Worm (Caenorhabditis elegans) whole organism, L3 larva: ENCODE measurements around the gene mstr-2.
A peak's percentile ranks its signal among the peaks of the same experiment; 100 is the strongest.

Experiments used
- ZK546.5 ChIP-seq: sonication (generic microtip); optimal IDR thresholded peaks from 2 replicates; lab custom pipeline; 2017; ENCODE audit warnings: missing biosample characterization, missing genetic modification characterization
- aly-2 ChIP-seq: fragments of 150-350 bp; optimal IDR thresholded peaks from 2 replicates; lab custom pipeline; 2014; ENCODE audit warnings: missing biosample characterization, missing genetic modification characterization
- ama-1 ChIP-seq: fragments of 150-350 bp; optimal IDR thresholded peaks from 2 replicates; lab custom pipeline; 2018
- ceh-16 ChIP-seq: sonication (generic microtip); optimal IDR thresholded peaks from 2 replicates; lab custom pipeline; 2017; ENCODE audit warnings: missing biosample characterization, missing genetic modification characterization
- ceh-28 ChIP-seq: fragments of 150-350 bp; optimal IDR thresholded peaks from 2 replicates; lab custom pipeline; 2014; ENCODE audit warnings: missing biosample characterization, missing genetic modification reagents, missing genetic modification characterization
- ceh-9 ChIP-seq: sonication (generic microtip); optimal IDR thresholded peaks from 2 replicates; lab custom pipeline; 2018; ENCODE audit warnings: missing biosample characterization, missing genetic modification characterization
- daf-12 ChIP-seq: fragments of 150-350 bp; optimal IDR thresholded peaks from 2 replicates; lab custom pipeline; 2014; ENCODE audit warnings: missing biosample characterization, missing genetic modification reagents, missing genetic modification characterization
- egl-27 ChIP-seq: sonication (generic microtip); optimal IDR thresholded peaks from 4 replicates; lab custom pipeline; 2017; ENCODE audit warnings: missing biosample characterization, missing genetic modification reagents, missing genetic modification characterization
- fkh-10 ChIP-seq: sonication (generic microtip); optimal IDR thresholded peaks from 2 replicates; lab custom pipeline; 2017; ENCODE audit warnings: missing biosample characterization, missing genetic modification reagents, missing genetic modification characterization
- fkh-2 ChIP-seq: fragments of 150-350 bp; optimal IDR thresholded peaks from 2 replicates; lab custom pipeline; 2014; ENCODE audit warnings: missing biosample characterization, missing genetic modification reagents, missing genetic modification characterization
- fos-1 ChIP-seq: fragments of 150-350 bp; optimal IDR thresholded peaks from 2 replicates; lab custom pipeline; 2014; ENCODE audit warnings: missing biosample characterization, missing genetic modification characterization
- hmg-11 ChIP-seq: sonication (generic microtip); optimal IDR thresholded peaks from 2 replicates; lab custom pipeline; 2016; ENCODE audit warnings: missing genetic modification characterization, missing compliant biosample characterization
- lin-39 ChIP-seq: fragments of 150-350 bp; optimal IDR thresholded peaks from 2 replicates; lab custom pipeline; 2018; ENCODE audit warnings: missing biosample characterization, missing genetic modification reagents, missing genetic modification characterization
- mdl-1 ChIP-seq: fragments of 150-350 bp; optimal IDR thresholded peaks from 2 replicates; lab custom pipeline; 2014; ENCODE audit warnings: missing biosample characterization, missing genetic modification characterization
- nfya-1 ChIP-seq: sonication (generic microtip); optimal IDR thresholded peaks from 2 replicates; lab custom pipeline; 2017; ENCODE audit warnings: missing genetic modification characterization, mild to moderate bottlenecking, missing compliant biosample characterization, antibody characterized with exemption, moderate library complexity; ENCODE audit not compliant: insufficient read depth
- nhr-11 ChIP-seq: fragments of 150-350 bp; optimal IDR thresholded peaks from 2 replicates; lab custom pipeline; 2014; ENCODE audit warnings: missing biosample characterization, missing genetic modification characterization
- nhr-12 ChIP-seq: fragments of 150-350 bp; optimal IDR thresholded peaks from 2 replicates; lab custom pipeline; 2014; ENCODE audit warnings: missing biosample characterization, missing genetic modification characterization
- nhr-23 ChIP-seq: fragments of 150-350 bp; optimal IDR thresholded peaks from 2 replicates; lab custom pipeline; 2014; ENCODE audit warnings: missing biosample characterization, missing genetic modification reagents, missing genetic modification characterization
- nhr-237 ChIP-seq: fragments of 150-350 bp; optimal IDR thresholded peaks from 2 replicates; lab custom pipeline; 2014; ENCODE audit warnings: missing biosample characterization, missing genetic modification characterization
- nhr-25 ChIP-seq: sonication (generic microtip); optimal IDR thresholded peaks from 2 replicates; lab custom pipeline; 2017; ENCODE audit warnings: missing biosample characterization, missing genetic modification characterization
- nhr-67 ChIP-seq: fragments of 150-350 bp; optimal IDR thresholded peaks from 2 replicates; lab custom pipeline; 2014; ENCODE audit warnings: missing biosample characterization, missing genetic modification characterization
- nhr-77 ChIP-seq: fragments of 150-350 bp; optimal IDR thresholded peaks from 2 replicates; lab custom pipeline; 2014; ENCODE audit warnings: missing biosample characterization, missing genetic modification characterization
- pha-4 ChIP-seq: fragments of 150-350 bp; optimal IDR thresholded peaks from 2 replicates; lab custom pipeline; 2014; ENCODE audit warnings: missing biosample characterization, missing genetic modification reagents, missing genetic modification characterization
- pqm-1 ChIP-seq: fragments of 150-350 bp; optimal IDR thresholded peaks from 2 replicates; lab custom pipeline; 2017; ENCODE audit warnings: missing biosample characterization, missing genetic modification characterization, inconsistent platforms
- sea-2 ChIP-seq: fragments of 150-350 bp; sonication (generic microtip); optimal IDR thresholded peaks from 4 replicates; lab custom pipeline; 2014; ENCODE audit warnings: missing biosample characterization, missing genetic modification reagents, missing genetic modification characterization
- skn-1 ChIP-seq: fragments of 150-350 bp; optimal IDR thresholded peaks from 2 replicates; lab custom pipeline; 2014; ENCODE audit warnings: missing biosample characterization, missing genetic modification characterization
- snpc-4 ChIP-seq: fragments of 150-350 bp; optimal IDR thresholded peaks from 2 replicates; lab custom pipeline; 2014; ENCODE audit warnings: missing biosample characterization, missing genetic modification characterization
- tbx-2 ChIP-seq: sonication (generic microtip); optimal IDR thresholded peaks from 2 replicates; lab custom pipeline; 2016; ENCODE audit warnings: mild to moderate bottlenecking, missing genetic modification characterization, missing compliant biosample characterization
- unc-39 ChIP-seq: sonication (generic microtip); optimal IDR thresholded peaks from 4 replicates; lab custom pipeline; 2017; ENCODE audit warnings: missing biosample characterization, missing genetic modification characterization
- unc-62 ChIP-seq: fragments of 150-350 bp; sonication (generic microtip); optimal IDR thresholded peaks from 4 replicates; lab custom pipeline; 2014; ENCODE audit warnings: missing biosample characterization, missing genetic modification reagents, missing genetic modification characterization
- zag-1 ChIP-seq: fragments of 150-350 bp; optimal IDR thresholded peaks from 2 replicates; lab custom pipeline; 2014; ENCODE audit warnings: missing biosample characterization, missing genetic modification characterization
- ztf-11 ChIP-seq: fragments of 150-350 bp; optimal IDR thresholded peaks from 2 replicates; lab custom pipeline; 2014; ENCODE audit warnings: missing biosample characterization, missing genetic modification characterization
- ztf-4 ChIP-seq: fragments of 150-350 bp; optimal IDR thresholded peaks from 2 replicates; lab custom pipeline; 2014; ENCODE audit warnings: missing biosample characterization, missing genetic modification characterization

mstr-2 gene

DNA sequence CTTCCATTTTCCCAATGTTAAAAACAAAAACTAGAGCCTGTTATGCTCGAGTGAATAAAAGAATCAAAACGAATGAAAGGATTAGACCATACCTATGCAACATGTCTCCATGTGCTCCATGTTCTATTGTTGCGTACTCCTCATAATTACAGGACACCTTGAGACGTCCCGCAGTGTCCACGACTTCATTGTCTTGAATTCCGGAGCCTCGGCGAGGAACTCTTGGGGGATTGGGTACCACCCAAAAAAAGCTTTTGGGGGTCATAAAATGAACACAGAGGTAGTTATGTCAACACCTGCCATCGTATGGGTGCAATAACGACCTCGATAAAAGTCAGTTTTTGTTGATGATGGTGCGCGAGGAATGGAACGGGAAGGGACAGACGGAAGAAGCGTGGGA lies 14.0 kb upstream of the mstr-2 start:
- no peak for TF ChIP-seq nfya-1
- no peak for TF ChIP-seq hmg-11 (tag; lab: Kevin White, UChicago)
- TF ChIP-seq nhr-23 (tag; lab: Kevin White, UChicago) = no peak
- TF ChIP-seq snpc-4 = no peak
- no peak for TF ChIP-seq ztf-4 (tag; lab: Kevin White, UChicago)
- no peak for TF ChIP-seq sea-2 (GFP tag; lab: Kevin White, UChicago)
- no peak for TF ChIP-seq unc-62
- TF ChIP-seq daf-12 (tag; lab: Kevin White, UChicago) = no peak
- no peak for TF ChIP-seq ceh-28 (tag; lab: Kevin White, UChicago)
- TF ChIP-seq fos-1 (tag; lab: Kevin White, UChicago) = no peak
- no peak for TF ChIP-seq aly-2 (tag; lab: Kevin White, UChicago)
- no peak for TF ChIP-seq ama-1 (lab: Kevin White, UChicago)
- no peak for TF ChIP-seq mdl-1 (tag; lab: Kevin White, UChicago)
- no peak for TF ChIP-seq ztf-11 (tag; lab: Kevin White, UChicago)
- TF ChIP-seq pqm-1 (tag; lab: Kevin White, UChicago) = no peak
- TF ChIP-seq skn-1 = no peak
- TF ChIP-seq nhr-237 (tag; lab: Kevin White, UChicago) = no peak
- TF ChIP-seq nhr-77 (tag; lab: Kevin White, UChicago) = no peak
- TF ChIP-seq nhr-12 (tag; lab: Kevin White, UChicago) = no peak
- TF ChIP-seq nhr-67 (tag; lab: Kevin White, UChicago) = no peak

DNA sequence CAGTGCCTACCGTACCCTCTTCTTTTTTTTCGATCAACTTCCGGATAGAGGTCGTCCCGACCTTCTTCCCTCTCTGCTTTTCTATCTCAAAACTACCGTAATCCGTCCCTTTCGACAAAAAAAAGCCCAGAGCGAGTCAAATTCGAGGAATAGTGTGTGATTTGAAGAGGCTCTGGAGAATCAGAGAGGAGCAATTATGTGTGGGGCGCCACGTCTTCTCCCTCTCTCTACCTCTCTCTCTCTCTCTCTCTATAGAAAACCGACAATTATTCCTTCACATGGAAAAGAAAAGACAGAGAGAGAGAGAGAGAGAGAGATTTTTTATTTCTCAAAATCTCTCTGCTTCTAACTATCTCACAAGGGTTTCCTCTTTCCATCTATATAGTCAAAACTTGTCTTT lies 12.3 kb upstream of the mstr-2 start:
- peak; percentile 63 for TF ChIP-seq nfya-1
- TF ChIP-seq tbx-2 = no peak
- TF ChIP-seq nhr-25 (tag; lab: Kevin White, UChicago) = peak; percentile 15
- TF ChIP-seq nhr-23 (tag; lab: Kevin White, UChicago) = peak; percentile 40
- no peak for TF ChIP-seq unc-39 (tag; lab: Kevin White, UChicago)

DNA sequence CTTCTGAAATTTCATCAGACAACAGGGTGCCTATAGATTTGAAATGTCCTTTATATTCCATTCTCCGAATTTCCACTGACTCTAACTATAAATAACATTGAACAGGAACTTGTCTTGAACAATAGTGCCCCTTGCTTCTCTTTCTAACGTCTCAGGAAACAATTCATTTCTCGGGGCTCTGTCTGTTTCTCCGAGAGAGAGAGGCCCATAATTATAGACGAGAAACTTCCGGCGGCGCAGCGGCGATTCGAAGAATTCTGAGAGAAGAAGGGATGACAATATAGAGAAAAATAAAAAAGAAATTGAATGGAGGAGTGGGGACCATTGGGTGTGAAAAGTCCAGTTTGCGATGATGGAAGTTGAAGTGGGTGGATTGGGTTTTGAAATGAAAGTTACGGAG lies 8.7 kb upstream of the mstr-2 start:
- TF ChIP-seq nhr-67 (tag; lab: Kevin White, UChicago) = no peak
- TF ChIP-seq nhr-23 (tag; lab: Kevin White, UChicago) = no peak
- TF ChIP-seq lin-39 = peak; percentile 72
- TF ChIP-seq nhr-237 (tag; lab: Kevin White, UChicago) = no peak
- TF ChIP-seq tbx-2 = peak; percentile 22

DNA sequence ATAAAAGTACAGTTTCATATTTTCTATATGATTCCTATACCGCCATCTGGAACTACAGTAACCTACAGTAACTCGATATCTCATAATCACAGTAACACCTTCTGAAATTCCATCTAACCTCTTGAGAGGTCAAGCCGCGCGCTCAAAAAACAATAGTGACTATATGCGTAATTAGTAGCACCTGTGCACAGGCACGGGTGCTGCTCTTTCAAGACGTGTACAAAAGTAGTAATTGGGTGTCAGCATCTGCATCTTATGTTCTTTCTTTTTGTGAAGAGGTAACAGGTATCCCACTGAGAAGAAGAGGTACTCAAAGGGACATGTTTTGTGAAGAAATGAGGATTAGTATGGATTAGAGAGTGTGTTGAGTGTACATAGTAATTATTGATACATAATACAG lies 7.6 kb upstream of the mstr-2 start:
- TF ChIP-seq nhr-11 (tag; lab: Kevin White, UChicago) = no peak
- no peak for TF ChIP-seq ceh-28 (tag; lab: Kevin White, UChicago)
- TF ChIP-seq lin-39 = no peak
- TF ChIP-seq sea-2 (GFP tag; lab: Kevin White, UChicago) = no peak
- TF ChIP-seq mdl-1 (tag; lab: Kevin White, UChicago) = no peak
- no peak for TF ChIP-seq ztf-11 (tag; lab: Kevin White, UChicago)
- TF ChIP-seq zag-1 (tag; lab: Kevin White, UChicago) = no peak
- TF ChIP-seq pqm-1 (tag; lab: Kevin White, UChicago) = no peak
- TF ChIP-seq ztf-4 (tag; lab: Kevin White, UChicago) = no peak
- TF ChIP-seq fkh-10 = no peak
- no peak for TF ChIP-seq ceh-9
- TF ChIP-seq ceh-16 (tag; lab: Kevin White, UChicago) = no peak

DNA sequence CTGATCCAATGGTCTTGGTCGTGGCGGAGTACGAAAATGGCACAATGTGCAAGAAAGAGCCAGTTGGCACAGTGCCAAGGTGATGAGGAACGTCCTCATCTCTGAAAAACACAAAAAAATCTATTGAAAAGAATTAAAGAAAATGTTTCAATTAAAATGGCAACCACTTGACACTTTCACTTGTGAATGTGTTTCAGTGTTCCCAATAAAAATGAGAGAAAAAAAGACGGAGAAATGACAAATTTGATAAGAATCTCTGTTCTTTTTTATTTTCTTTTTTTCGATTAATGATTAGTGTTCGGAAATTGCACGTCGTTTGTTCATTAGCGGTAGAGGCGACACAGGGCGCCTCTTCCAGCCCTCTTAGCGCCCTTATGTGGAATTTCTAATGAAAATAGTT lies 1.6 kb upstream of the mstr-2 start, which contains the start of gene ndg-4:
Gene ndg-4 (minus strand): TSS at position 101 of the 400 bp plus-strand sequence.
- no peak for TF ChIP-seq nhr-237 (tag; lab: Kevin White, UChicago)
- TF ChIP-seq fkh-2 (tag; lab: Kevin White, UChicago) = no peak
- TF ChIP-seq aly-2 (tag; lab: Kevin White, UChicago) = no peak
- TF ChIP-seq ztf-11 (tag; lab: Kevin White, UChicago) = no peak
- TF ChIP-seq ZK546.5 = no peak
- no peak for TF ChIP-seq pha-4
- no peak for TF ChIP-seq ama-1 (lab: Kevin White, UChicago)
- no peak for TF ChIP-seq ceh-28 (tag; lab: Kevin White, UChicago)
- no peak for TF ChIP-seq nhr-77 (tag; lab: Kevin White, UChicago)
- no peak for TF ChIP-seq ceh-9
- TF ChIP-seq ceh-16 (tag; lab: Kevin White, UChicago) = no peak
- no peak for TF ChIP-seq sea-2 (GFP tag; lab: Kevin White, UChicago)
- TF ChIP-seq tbx-2 = no peak
- no peak for TF ChIP-seq daf-12 (tag; lab: Kevin White, UChicago)
- TF ChIP-seq egl-27 (tag; lab: Kevin White, UChicago) = no peak
- no peak for TF ChIP-seq nhr-25 (tag; lab: Kevin White, UChicago)
- no peak for TF ChIP-seq nfya-1
- no peak for TF ChIP-seq nhr-12 (tag; lab: Kevin White, UChicago)
- no peak for TF ChIP-seq lin-39
- TF ChIP-seq, all 47 proteins: peak for 0
